Fruit fly (Drosophila melanogaster): ENCODE data around the gene CG31717.

dm6 chr2L:10299077-10299809 is 48.7 kb downstream of the CG31717 start:
- no peak for TF ChIP-seq CG34406 (GFP tag; optimal IDR thresholded peaks at IDR 0.05)
- no peak for TF ChIP-seq Lpt (GFP tag; optimal IDR thresholded peaks at IDR 0.05)
- peak; percentile 17 for TF ChIP-seq OdsH (GFP tag; optimal IDR thresholded peaks at IDR 0.05)
- TF ChIP-seq Sox102F (GFP tag; optimal IDR thresholded peaks at IDR 0.05): no peak
- no peak for TF ChIP-seq Eip75B (GFP tag; optimal IDR thresholded peaks at IDR 0.05)
- TF ChIP-seq CG7368 (GFP tag; optimal IDR thresholded peaks at IDR 0.05): no peak
- TF ChIP-seq spab (GFP tag; optimal IDR thresholded peaks at IDR 0.05): no peak
- no peak for TF ChIP-seq CG31627 (GFP tag; optimal IDR thresholded peaks at IDR 0.05)
- TF ChIP-seq Gug (GFP tag; IDR thresholded peaks at IDR 0.05): no peak

Measured in whole organism, prepupa.